Fruit fly (Drosophila melanogaster) whole organism, embryonic: ENCODE results near the gene CG15922.
A peak's percentile ranks its signal among the peaks of the same experiment; 100 is the strongest.

Source experiments
- ATbp ChIP-seq: fragments of 200-800 bp; sonication (Bioruptor generic); optimal IDR thresholded peaks from 2 replicates; lab custom pipeline; 2017; ENCODE audit warnings: missing biosample characterization, mild to moderate bottlenecking, missing genetic modification characterization, missing genetic modification reagents
- B-H1 ChIP-seq: fragments of 200-800 bp; sonication (Bioruptor generic); IDR thresholded peaks from 3 replicates; pipeline ENCODE4 v1.3.6; 2022; ENCODE audit warnings: missing biosample characterization, missing genetic modification characterization
- BtbVII ChIP-seq: fragments of 200-800 bp; sonication (Bioruptor generic); optimal IDR thresholded peaks from 3 replicates; lab custom pipeline; 2017; ENCODE audit warnings: missing biosample characterization, mild to moderate bottlenecking, missing genetic modification characterization
- C15 ChIP-seq: fragments of 200-800 bp; sonication (Bioruptor generic); IDR thresholded peaks from 3 replicates; pipeline ENCODE4 v1.3.6; 2022; ENCODE audit warnings: missing biosample characterization, missing genetic modification characterization
- CG10274 ChIP-seq: fragments of 200-800 bp; sonication (Bioruptor generic); optimal IDR thresholded peaks from 3 replicates; lab custom pipeline; 2017; ENCODE audit warnings: missing biosample characterization, mild to moderate bottlenecking, missing genetic modification characterization
- CG10366 ChIP-seq: fragments of 200-800 bp; sonication (Bioruptor generic); IDR thresholded peaks from 2 replicates; pipeline ENCODE4 v1.3.6; 2022; ENCODE audit warnings: missing biosample characterization, missing genetic modification characterization
- CG10959 ChIP-seq: fragments of 200-800 bp; sonication (Bioruptor generic); IDR thresholded peaks from 2 replicates; pipeline ENCODE4 v1.3.6; 2022; ENCODE audit warnings: missing biosample characterization, missing genetic modification characterization
- CG11398 ChIP-seq: fragments of 200-800 bp; sonication (Bioruptor generic); optimal IDR thresholded peaks from 2 replicates; lab custom pipeline; 2016; ENCODE audit warnings: missing biosample characterization, missing genetic modification characterization
- CG12104 ChIP-seq: fragments of 200-800 bp; sonication (Bioruptor generic); optimal IDR thresholded peaks from 3 replicates; lab custom pipeline; 2016; ENCODE audit warnings: missing biosample characterization, missing genetic modification characterization
- CG13287 ChIP-seq: fragments of 200-800 bp; sonication (Bioruptor generic); IDR thresholded peaks from 2 replicates; pipeline ENCODE4 v1.3.6; 2022; ENCODE audit warnings: missing biosample characterization, missing genetic modification characterization; ENCODE audit not compliant: partially characterized antibody
- CG15601 ChIP-seq: fragments of 200-800 bp; sonication (Bioruptor generic); optimal IDR thresholded peaks from 3 replicates; lab custom pipeline; 2019; ENCODE audit warnings: missing biosample characterization, mild to moderate bottlenecking, missing genetic modification characterization, moderate library complexity
- CG16815 ChIP-seq: fragments of 200-800 bp; sonication (Bioruptor generic); optimal IDR thresholded peaks from 3 replicates; lab custom pipeline; 2017; ENCODE audit warnings: missing biosample characterization, mild to moderate bottlenecking, missing genetic modification characterization
- CG17186 ChIP-seq: fragments of 200-800 bp; sonication (Bioruptor generic); optimal IDR thresholded peaks from 3 replicates; lab custom pipeline; 2017; ENCODE audit warnings: missing biosample characterization, missing genetic modification reagents, missing genetic modification characterization
- CG17328 ChIP-seq: fragments of 200-800 bp; sonication (Bioruptor generic); IDR thresholded peaks from 2 replicates; pipeline ENCODE4 v1.3.6; 2022; ENCODE audit warnings: missing biosample characterization, missing genetic modification characterization
- CG2202 ChIP-seq: fragments of 200-800 bp; sonication (Bioruptor generic); optimal IDR thresholded peaks from 2 replicates; lab custom pipeline; 2018; ENCODE audit warnings: missing biosample characterization, mild to moderate bottlenecking, missing genetic modification characterization
- CG33213 ChIP-seq: fragments of 200-800 bp; sonication (Bioruptor generic); optimal IDR thresholded peaks from 3 replicates; lab custom pipeline; 2016; ENCODE audit warnings: missing biosample characterization, missing genetic modification characterization
- CG3838 ChIP-seq: fragments of 200-800 bp; sonication (Bioruptor generic); optimal IDR thresholded peaks from 3 replicates; lab custom pipeline; 2016; ENCODE audit warnings: missing biosample characterization, missing genetic modification characterization
- CG3995 ChIP-seq: fragments of 200-800 bp; sonication (Bioruptor generic); optimal IDR thresholded peaks from 3 replicates; lab custom pipeline; 2016; ENCODE audit warnings: missing biosample characterization, missing genetic modification characterization
- CG4282 ChIP-seq: fragments of 200-800 bp; sonication (Bioruptor generic); optimal IDR thresholded peaks from 2 replicates; lab custom pipeline; 2016; ENCODE audit warnings: missing biosample characterization, missing genetic modification characterization
- CG4424 ChIP-seq: fragments of 200-800 bp; sonication (Bioruptor generic); optimal IDR thresholded peaks from 3 replicates; lab custom pipeline; 2016; ENCODE audit warnings: missing biosample characterization, missing genetic modification characterization
- CG6272 ChIP-seq: fragments of 200-800 bp; sonication (Bioruptor generic); IDR thresholded peaks from 2 replicates; pipeline ENCODE4 v1.3.6; 2022; ENCODE audit warnings: missing biosample characterization, missing genetic modification characterization
- CG7357 ChIP-seq: fragments of 200-800 bp; sonication (Bioruptor generic); IDR thresholded peaks from 3 replicates; pipeline ENCODE4 v1.3.6; 2022; ENCODE audit warnings: missing biosample characterization, missing genetic modification characterization
- CG7987 ChIP-seq: fragments of 200-800 bp; sonication (Bioruptor generic); optimal IDR thresholded peaks from 2 replicates; lab custom pipeline; 2018; ENCODE audit warnings: missing biosample characterization, mild to moderate bottlenecking, missing genetic modification characterization, moderate library complexity
- CG9215 ChIP-seq: fragments of 200-800 bp; sonication (Bioruptor generic); IDR thresholded peaks from 2 replicates; pipeline ENCODE4 v1.3.6; 2022; ENCODE audit warnings: missing biosample characterization, missing genetic modification characterization
- CG9727 ChIP-seq: fragments of 200-800 bp; sonication (Bioruptor generic); optimal IDR thresholded peaks from 3 replicates; lab custom pipeline; 2017; ENCODE audit warnings: missing biosample characterization, mild to moderate bottlenecking, missing genetic modification characterization
- CG9932 ChIP-seq: fragments of 200-800 bp; sonication (Bioruptor generic); IDR thresholded peaks from 2 replicates; pipeline ENCODE4 v1.3.6; 2022; ENCODE audit warnings: missing biosample characterization, missing genetic modification characterization
- Chrac-16 ChIP-seq: fragments of 200-800 bp; sonication (Bioruptor generic); optimal IDR thresholded peaks from 3 replicates; lab custom pipeline; 2016; ENCODE audit warnings: missing biosample characterization, missing genetic modification characterization
- Dfd ChIP-seq, 2 experiments: fragments of >200 bp; optimal IDR thresholded peaks; 2 replicates each; lab custom pipeline; 2017; ENCODE audit warnings: missing biosample characterization in 2 of 2, missing genetic modification characterization in 2 of 2
- H15 ChIP-seq: fragments of 200-800 bp; sonication (Bioruptor generic); IDR thresholded peaks from 3 replicates; pipeline ENCODE4 v1.3.6; 2022; ENCODE audit warnings: missing biosample characterization, missing genetic modification characterization
- MBD-R2 ChIP-seq: fragments of 200-800 bp; sonication (Bioruptor generic); IDR thresholded peaks from 2 replicates; pipeline ENCODE4 v1.3.6; 2022; ENCODE audit warnings: missing biosample characterization, missing genetic modification characterization
- Max ChIP-seq: fragments of 200-800 bp; sonication (Bioruptor generic); optimal IDR thresholded peaks from 2 replicates; lab custom pipeline; 2016; ENCODE audit warnings: missing biosample characterization, mild to moderate bottlenecking, missing genetic modification characterization
- Meics ChIP-seq: fragments of 200-800 bp; sonication (Bioruptor generic); optimal IDR thresholded peaks from 2 replicates; lab custom pipeline; 2017; ENCODE audit warnings: missing biosample characterization, mild to moderate bottlenecking, missing genetic modification characterization
- Mes4 ChIP-seq: fragments of 200-800 bp; sonication (Bioruptor generic); optimal IDR thresholded peaks from 2 replicates; lab custom pipeline; 2016; ENCODE audit warnings: missing biosample characterization, missing genetic modification characterization
- Scr ChIP-seq: fragments of 200-800 bp; sonication (Bioruptor generic); IDR thresholded peaks from 2 replicates; pipeline ENCODE4 v1.3.6; 2022; ENCODE audit warnings: missing biosample characterization, missing genetic modification characterization; ENCODE audit not compliant: partially characterized antibody
- Xbp1 ChIP-seq: fragments of 200-800 bp; sonication (Bioruptor generic); optimal IDR thresholded peaks from 3 replicates; lab custom pipeline; 2016; ENCODE audit warnings: missing biosample characterization, mild to moderate bottlenecking, missing genetic modification characterization
- cad ChIP-seq: fragments of >200 bp; optimal IDR thresholded peaks from 2 replicates; lab custom pipeline; 2017; ENCODE audit warnings: missing biosample characterization, missing genetic modification characterization
- chm ChIP-seq: fragments of 200-800 bp; sonication (Bioruptor generic); IDR thresholded peaks from 2 replicates; pipeline ENCODE4 v1.3.6; 2022; ENCODE audit warnings: missing biosample characterization, missing genetic modification characterization
- crol ChIP-seq: fragments of 200-800 bp; sonication (Bioruptor generic); IDR thresholded peaks from 2 replicates; pipeline ENCODE4 v1.3.6; 2022; ENCODE audit warnings: missing biosample characterization, missing genetic modification characterization
- dati ChIP-seq: fragments of 200-800 bp; sonication (Bioruptor generic); IDR thresholded peaks from 2 replicates; pipeline ENCODE4 v1.3.6; 2022; ENCODE audit warnings: missing biosample characterization, missing genetic modification characterization
- en ChIP-seq: fragments of 200-800 bp; sonication (Bioruptor generic); optimal IDR thresholded peaks from 2 replicates; lab custom pipeline; 2016; ENCODE audit warnings: missing biosample characterization, missing genetic modification characterization
- gcm ChIP-seq: fragments of 200-800 bp; sonication (Bioruptor generic); optimal IDR thresholded peaks from 2 replicates; lab custom pipeline; 2019; ENCODE audit warnings: missing biosample characterization, mild to moderate bottlenecking, missing genetic modification characterization, moderate library complexity
- hbn ChIP-seq: fragments of 200-800 bp; sonication (Bioruptor generic); IDR thresholded peaks from 2 replicates; pipeline ENCODE4 v1.3.6; 2022; ENCODE audit warnings: missing biosample characterization, missing genetic modification characterization; ENCODE audit not compliant: partially characterized antibody
- kay ChIP-seq: fragments of 200-800 bp; sonication (Bioruptor generic); optimal IDR thresholded peaks from 2 replicates; lab custom pipeline; 2016; ENCODE audit warnings: missing biosample characterization, missing genetic modification characterization
- luna ChIP-seq: fragments of 200-800 bp; sonication (Bioruptor generic); optimal IDR thresholded peaks from 2 replicates; lab custom pipeline; 2016; ENCODE audit warnings: missing biosample characterization, missing genetic modification characterization
- nerfin-2 ChIP-seq: fragments of 200-800 bp; sonication (Bioruptor generic); IDR thresholded peaks from 2 replicates; pipeline ENCODE4 v1.3.6; 2022; ENCODE audit warnings: missing biosample characterization, missing genetic modification characterization; ENCODE audit not compliant: partially characterized antibody
- org-1 ChIP-seq: fragments of 200-800 bp; sonication (Bioruptor generic); optimal IDR thresholded peaks from 2 replicates; lab custom pipeline; 2017; ENCODE audit warnings: missing biosample characterization, missing genetic modification characterization
- pb ChIP-seq: fragments of 200-800 bp; sonication (Bioruptor generic); optimal IDR thresholded peaks from 3 replicates; lab custom pipeline; 2016; ENCODE audit warnings: missing biosample characterization, missing genetic modification characterization
- pfk ChIP-seq: fragments of 200-800 bp; sonication (Bioruptor generic); optimal IDR thresholded peaks from 2 replicates; lab custom pipeline; 2018; ENCODE audit warnings: missing biosample characterization, mild to moderate bottlenecking, missing genetic modification characterization, moderate library complexity
- sens ChIP-seq: fragments of 200-800 bp; sonication (Bioruptor generic); peaks from one replicate; lab custom pipeline; 2016; ENCODE audit warnings: missing biosample characterization, missing genetic modification characterization
- sob ChIP-seq: fragments of 200-800 bp; sonication (Bioruptor generic); IDR thresholded peaks from 2 replicates; pipeline ENCODE4 v1.3.6; 2022; ENCODE audit warnings: missing biosample characterization, missing genetic modification characterization
- stc ChIP-seq: fragments of 200-800 bp; sonication (Bioruptor generic); IDR thresholded peaks from 2 replicates; pipeline ENCODE4 v1.3.6; 2022; ENCODE audit warnings: missing biosample characterization, missing genetic modification characterization
- trh ChIP-seq: fragments of 200-800 bp; sonication (Bioruptor generic); optimal IDR thresholded peaks from 2 replicates; lab custom pipeline; 2016; ENCODE audit warnings: missing biosample characterization, missing genetic modification characterization

The CG15922 gene

dm6 chr3R:20579816-20580215 is 19.7 kb upstream of the CG15922 start, which contains the start of the genes EloB and Srp14 (continued):
- TF ChIP-seq CG7357 (GFP tag; lab: Robert Waterston, UW) = peak; percentile 71; the same call in 1 of the 3 replicates
- TF ChIP-seq en (GFP tag; lab: Kevin White, UChicago) = peak; percentile 31
- peak; percentile 68 for TF ChIP-seq Mes4 (GFP tag; lab: Kevin White, UChicago)
- peak; percentile 70 for TF ChIP-seq CG11398
- peak; percentile 84 for TF ChIP-seq CG15601 (tag; lab: Kevin White, UChicago)
- TF ChIP-seq CG4424 (GFP tag; lab: Kevin White, UChicago) = peak; percentile 84
- peak; percentile 56 for TF ChIP-seq CG12104 (GFP tag; lab: Kevin White, UChicago)
- peak; percentile 81 for TF ChIP-seq Meics (GFP tag; lab: Kevin White, UChicago)
- peak; percentile 97 for TF ChIP-seq hbn (GFP tag; lab: Robert Waterston, UW)
- peak; percentile 32 for TF ChIP-seq CG3995 (GFP tag; lab: Kevin White, UChicago)
- peak; percentile 63 for TF ChIP-seq kay (GFP tag; lab: Kevin White, UChicago)
- peak; percentile 68 for TF ChIP-seq CG3838 (GFP tag; lab: Kevin White, UChicago)
- peak; percentile 26 for TF ChIP-seq trh (GFP tag; lab: Kevin White, UChicago)
- peak; percentile 88 for TF ChIP-seq Xbp1 (GFP tag; lab: Kevin White, UChicago)
- TF ChIP-seq stc = peak; percentile 60
- peak; percentile 66 for TF ChIP-seq CG10366
- TF ChIP-seq luna (GFP tag; lab: Kevin White, UChicago) = no peak
- TF ChIP-seq Max (GFP tag; lab: Kevin White, UChicago) = peak; percentile 79
- TF ChIP-seq CG6272 (GFP tag; lab: Robert Waterston, UW) = peak; percentile 82
- TF ChIP-seq pfk = no peak
- TF ChIP-seq CG17328 (GFP tag; lab: Robert Waterston, UW) = peak; percentile 80
- TF ChIP-seq sob (GFP tag; lab: Robert Waterston, UW) = peak; percentile 87
- TF ChIP-seq gcm = peak; percentile 82
- TF ChIP-seq ATbp = peak; percentile 24
- peak; percentile 82 for TF ChIP-seq chm (GFP tag; lab: Robert Waterston, UW)
- no peak for TF ChIP-seq Dfd (GFP tag; optimal IDR thresholded peaks at IDR 0.05; lab: Kevin White, UChicago)
- TF ChIP-seq Scr (GFP tag; lab: Robert Waterston, UW) = peak; percentile 98
- peak; percentile 1 for TF ChIP-seq org-1 (GFP tag; lab: Kevin White, UChicago)
- peak; percentile 43; the same call in 2 of the 3 replicates for TF ChIP-seq B-H1 (GFP tag; lab: Robert Waterston, UW)
- TF ChIP-seq nerfin-2 (GFP tag; lab: Robert Waterston, UW) = peak; percentile 88
- TF ChIP-seq CG10274 (GFP tag; lab: Kevin White, UChicago) = no peak
- peak; percentile 90 for TF ChIP-seq MBD-R2 (GFP tag; lab: Robert Waterston, UW)
- TF ChIP-seq Chrac-16 = peak; percentile 84
- peak; percentile 71 for TF ChIP-seq CG33213 (GFP tag; lab: Kevin White, UChicago)
- TF ChIP-seq sens (GFP tag; lab: Kevin White, UChicago) = peak; percentile 96
- TF ChIP-seq CG4282 (GFP tag; lab: Kevin White, UChicago) = peak; percentile 39
- peak; percentile 46 for TF ChIP-seq CG16815 (GFP tag; lab: Kevin White, UChicago)
- no peak for TF ChIP-seq cad (GFP tag; lab: Kevin White, UChicago)
- peak; percentile 85 for TF ChIP-seq CG9727 (GFP tag; lab: Kevin White, UChicago)
- peak; percentile 52; the same call in 1 of the 2 replicates for TF ChIP-seq crol (GFP tag; lab: Robert Waterston, UW)
- TF ChIP-seq pb = peak; percentile 23
- TF ChIP-seq CG10959 = peak; percentile 70
- TF ChIP-seq CG2202 (tag; lab: Kevin White, UChicago) = peak; percentile 67
- TF ChIP-seq dati (GFP tag; lab: Robert Waterston, UW) = no peak
- peak; percentile 61; the same call in 1 of the 3 replicates for TF ChIP-seq C15 (GFP tag; lab: Robert Waterston, UW)
- TF ChIP-seq CG9932 = peak; percentile 95
- TF ChIP-seq CG13287 (GFP tag; lab: Robert Waterston, UW) = peak; percentile 98
- TF ChIP-seq CG17186 (GFP tag; lab: Kevin White, UChicago) = peak; percentile 50
- peak; percentile 77 for TF ChIP-seq CG7987 (GFP tag; lab: Kevin White, UChicago)
- TF ChIP-seq CG9215 (GFP tag; lab: Robert Waterston, UW) = peak; percentile 72
- TF ChIP-seq BtbVII (GFP tag; lab: Kevin White, UChicago) = peak; percentile 65
- peak; percentile 72 for TF ChIP-seq H15
